Fruit fly (Drosophila melanogaster): ENCODE measurements around the gene Wee1.

DNA sequence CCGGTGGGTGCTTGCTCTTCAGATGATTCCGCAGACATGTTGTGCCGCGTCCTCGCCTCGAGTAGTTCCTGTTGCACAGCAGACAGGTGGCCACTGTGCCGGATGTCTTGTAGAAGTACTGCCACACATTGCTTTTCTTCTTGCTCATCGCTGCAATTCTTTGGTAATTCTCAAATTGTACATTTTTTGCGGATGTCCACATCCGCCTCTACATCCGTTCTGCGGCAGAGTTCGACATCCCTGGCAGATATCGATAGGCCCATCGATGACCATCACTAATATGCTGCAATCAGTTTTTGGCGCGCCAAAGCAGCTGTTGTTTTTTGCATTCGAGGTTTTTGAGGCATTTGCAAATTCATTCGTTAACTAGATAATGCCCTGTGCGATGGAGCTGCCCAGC, 42.8 kb upstream of the Wee1 start, which contains the start of the genes CG13775 and CG3430:
- TF ChIP-seq ovo (GFP tag; optimal IDR thresholded peaks at IDR 0.05) (no peak), CG5204 (GFP tag; optimal IDR thresholded peaks at IDR 0.05) (no peak), pad (GFP tag; optimal IDR thresholded peaks at IDR 0.05) (no peak), cnc (optimal IDR thresholded peaks at IDR 0.05) (no peak), CG12768 (GFP tag; optimal IDR thresholded peaks at IDR 0.05) (no peak), CG7045 (GFP tag; optimal IDR thresholded peaks at IDR 0.05) (no peak), CG33017 (tag; optimal IDR thresholded peaks at IDR 0.05) (no peak), cic (GFP tag; optimal IDR thresholded peaks at IDR 0.05) (no peak), Clk (GFP tag; optimal IDR thresholded peaks at IDR 0.05) (no peak), tj (GFP tag; optimal IDR thresholded peaks at IDR 0.05) (peak; percentile 5), CG7101 (tag; optimal IDR thresholded peaks at IDR 0.05) (peak; percentile 10)
